Fruit fly (Drosophila melanogaster) whole organism, embryonic: Measurements from ENCODE around the gene sad.

Experiments used
- Antp ChIP-seq: fragments of 200-800 bp; sonication (Bioruptor generic); optimal IDR thresholded peaks from 3 replicates; lab custom pipeline; 2016; ENCODE audit warnings: missing biosample characterization, missing genetic modification characterization
- BEAF-32 ChIP-seq: fragments of 200-800 bp; sonication (Bioruptor generic); optimal IDR thresholded peaks from 3 replicates; lab custom pipeline; 2017; ENCODE audit warnings: missing biosample characterization, missing genetic modification characterization, mild to moderate bottlenecking, moderate library complexity, missing genetic modification reagents
- CG10267 ChIP-seq: fragments of 200-800 bp; sonication (Bioruptor generic); optimal IDR thresholded peaks from 2 replicates; lab custom pipeline; 2018; ENCODE audit warnings: missing biosample characterization, mild to moderate bottlenecking, missing genetic modification characterization, moderate library complexity
- CG11247 ChIP-seq: fragments of 200-800 bp; sonication (Bioruptor generic); IDR thresholded peaks from 2 replicates; pipeline ENCODE4 v1.3.6; 2022; ENCODE audit warnings: missing biosample characterization, missing genetic modification characterization
- CG13296 ChIP-seq: fragments of 200-800 bp; sonication (Bioruptor generic); optimal IDR thresholded peaks from 3 replicates; lab custom pipeline; 2018; ENCODE audit warnings: missing biosample characterization, mild to moderate bottlenecking, missing genetic modification characterization
- CG14965 ChIP-seq: fragments of 200-800 bp; sonication (Bioruptor generic); optimal IDR thresholded peaks from 2 replicates; lab custom pipeline; 2016; ENCODE audit warnings: missing biosample characterization, missing genetic modification characterization, borderline replicate concordance
- CG2875 ChIP-seq: fragments of 200-800 bp; sonication (Bioruptor generic); optimal IDR thresholded peaks from 2 replicates; lab custom pipeline; 2017; ENCODE audit warnings: missing biosample characterization, mild to moderate bottlenecking, missing genetic modification characterization, missing genetic modification reagents
- CG4424 ChIP-seq: fragments of 200-800 bp; sonication (Bioruptor generic); optimal IDR thresholded peaks from 3 replicates; lab custom pipeline; 2016; ENCODE audit warnings: missing biosample characterization, missing genetic modification characterization
- CG5245 ChIP-seq: fragments of 200-800 bp; sonication (Bioruptor generic); optimal IDR thresholded peaks from 3 replicates; lab custom pipeline; 2016; ENCODE audit warnings: missing biosample characterization, missing genetic modification characterization
- CG6175 ChIP-seq: fragments of 200-800 bp; sonication (Bioruptor generic); IDR thresholded peaks from 3 replicates; pipeline ENCODE4 v1.3.6; 2022; ENCODE audit warnings: missing biosample characterization, missing genetic modification characterization
- CG6689 ChIP-seq: fragments of 200-800 bp; sonication (Bioruptor generic); IDR thresholded peaks from 2 replicates; pipeline ENCODE4 v1.3.6; 2022; ENCODE audit warnings: missing biosample characterization, missing genetic modification characterization
- CG7271 ChIP-seq: fragments of 200-800 bp; sonication (Bioruptor generic); optimal IDR thresholded peaks from 2 replicates; lab custom pipeline; 2018; ENCODE audit warnings: missing biosample characterization, mild to moderate bottlenecking, missing genetic modification characterization, moderate library complexity
- CG7745 ChIP-seq: fragments of 200-800 bp; sonication (Bioruptor generic); optimal IDR thresholded peaks from 2 replicates; lab custom pipeline; 2018; ENCODE audit warnings: missing biosample characterization, mild to moderate bottlenecking, missing genetic modification characterization, moderate library complexity
- CG7786 ChIP-seq: fragments of 200-800 bp; sonication (Bioruptor generic); optimal IDR thresholded peaks from 2 replicates; lab custom pipeline; 2016; ENCODE audit warnings: missing biosample characterization, missing genetic modification characterization
- CG7839 ChIP-seq: fragments of 200-800 bp; sonication (Bioruptor generic); optimal IDR thresholded peaks from 3 replicates; lab custom pipeline; 2018; ENCODE audit warnings: missing biosample characterization, mild to moderate bottlenecking, missing genetic modification characterization, moderate library complexity
- CG9727 ChIP-seq: fragments of 200-800 bp; sonication (Bioruptor generic); optimal IDR thresholded peaks from 3 replicates; lab custom pipeline; 2017; ENCODE audit warnings: missing biosample characterization, mild to moderate bottlenecking, missing genetic modification characterization
- CTCF ChIP-seq: fragments of 200-800 bp; sonication (Bioruptor generic); optimal IDR thresholded peaks from 2 replicates; lab custom pipeline; 2017; ENCODE audit warnings: missing biosample characterization, mild to moderate bottlenecking, missing genetic modification characterization, moderate library complexity
- Dad ChIP-seq: fragments of 200-800 bp; sonication (Bioruptor generic); optimal IDR thresholded peaks from 3 replicates; lab custom pipeline; 2016; ENCODE audit warnings: missing biosample characterization, missing genetic modification characterization
- Dll ChIP-seq: fragments of 200-800 bp; sonication (Bioruptor generic); IDR thresholded peaks from 4 replicates; pipeline ENCODE4 v1.3.6; 2022; ENCODE audit warnings: missing biosample characterization, missing genetic modification characterization; ENCODE audit not compliant: partially characterized antibody
- Doc3 ChIP-seq: fragments of 200-800 bp; sonication (Bioruptor generic); IDR thresholded peaks from 3 replicates; pipeline ENCODE4 v1.3.6; 2022; ENCODE audit warnings: missing biosample characterization, missing genetic modification characterization; ENCODE audit not compliant: partially characterized antibody
- HLH4C ChIP-seq: fragments of 200-800 bp; sonication (Bioruptor generic); IDR thresholded peaks from 3 replicates; pipeline ENCODE4 v1.3.6; 2022; ENCODE audit warnings: missing biosample characterization, missing genetic modification characterization; ENCODE audit not compliant: partially characterized antibody
- Hmr ChIP-seq: fragments of 200-800 bp; sonication (Bioruptor generic); optimal IDR thresholded peaks from 3 replicates; lab custom pipeline; 2017; ENCODE audit warnings: mild to moderate bottlenecking, missing biosample characterization, missing genetic modification reagents, missing genetic modification characterization
- Lim3 ChIP-seq: fragments of 200-800 bp; sonication (Bioruptor generic); IDR thresholded peaks from 2 replicates; pipeline ENCODE4 v1.3.6; 2022; ENCODE audit warnings: missing biosample characterization, missing genetic modification characterization
- MTF-1 ChIP-seq: fragments of 200-800 bp; sonication (Bioruptor generic); optimal IDR thresholded peaks from 2 replicates; lab custom pipeline; 2018; ENCODE audit warnings: missing biosample characterization, mild to moderate bottlenecking, missing genetic modification characterization, borderline replicate concordance
- NC2α ChIP-seq: fragments of 200-800 bp; sonication (Bioruptor generic); optimal IDR thresholded peaks from 2 replicates; lab custom pipeline; 2016; ENCODE audit warnings: missing biosample characterization, missing genetic modification characterization
- NFAT ChIP-seq: fragments of 200-800 bp; sonication (Bioruptor generic); IDR thresholded peaks from 2 replicates; pipeline ENCODE4 v1.3.6; 2022; ENCODE audit warnings: missing biosample characterization, missing genetic modification characterization
- Opbp ChIP-seq: fragments of 200-800 bp; sonication (Bioruptor generic); IDR thresholded peaks from 3 replicates; pipeline ENCODE4 v1.3.6; 2022; ENCODE audit warnings: missing biosample characterization, missing genetic modification characterization; ENCODE audit not compliant: partially characterized antibody
- Ptx1 ChIP-seq: fragments of 200-800 bp; sonication (Bioruptor generic); IDR thresholded peaks from 2 replicates; pipeline ENCODE4 v1.3.6; 2022; ENCODE audit warnings: missing biosample characterization, missing genetic modification characterization
- Sox100B ChIP-seq: fragments of 200-800 bp; sonication (Bioruptor generic); optimal IDR thresholded peaks from 3 replicates; lab custom pipeline; 2018; ENCODE audit warnings: missing biosample characterization, mild to moderate bottlenecking, missing genetic modification characterization
- Stat92E ChIP-seq, 3 experiments: fragments of >200 bp in 2 of 3; fragments of 200-800 bp in 1 of 3; sonication (Bioruptor generic) in 1 of 3; optimal IDR thresholded peaks; 2 replicates each; lab custom pipeline; 2017 to 2019; ENCODE audit warnings: missing biosample characterization in 3 of 3, missing genetic modification characterization in 3 of 3, mild to moderate bottlenecking in 1 of 3, moderate library complexity in 1 of 3
- Trl ChIP-seq, 3 experiments: fragments of >200 bp in 2 of 3; fragments of 200-800 bp in 1 of 3; sonication (Bioruptor generic) in 1 of 3; optimal IDR thresholded peaks; 2 replicates in 1 of 3; 3 replicates in 2 of 3; lab custom pipeline; 2016 to 2017; ENCODE audit warnings: missing biosample characterization in 1 of 3, missing genetic modification characterization in 1 of 3
- Xbp1 ChIP-seq: fragments of 200-800 bp; sonication (Bioruptor generic); optimal IDR thresholded peaks from 3 replicates; lab custom pipeline; 2016; ENCODE audit warnings: missing biosample characterization, mild to moderate bottlenecking, missing genetic modification characterization
- Xrp1 ChIP-seq: fragments of 200-800 bp; sonication (Bioruptor generic); IDR thresholded peaks from 2 replicates; pipeline ENCODE4 v1.3.6; 2022; ENCODE audit warnings: missing biosample characterization, missing genetic modification characterization
- YL-1 ChIP-seq: fragments of 200-800 bp; sonication (Bioruptor generic); optimal IDR thresholded peaks from 3 replicates; lab custom pipeline; 2017; ENCODE audit warnings: missing biosample characterization, mild to moderate bottlenecking, missing genetic modification characterization
- crp ChIP-seq, 2 experiments: fragments of 200-800 bp; sonication (Bioruptor generic); optimal IDR thresholded peaks; 2 replicates in 1 of 2; 3 replicates in 1 of 2; lab custom pipeline; 2017; ENCODE audit warnings: missing biosample characterization in 2 of 2, missing genetic modification characterization in 2 of 2, mild to moderate bottlenecking in 1 of 2, moderate library complexity in 1 of 2
- hbn ChIP-seq: fragments of 200-800 bp; sonication (Bioruptor generic); IDR thresholded peaks from 2 replicates; pipeline ENCODE4 v1.3.6; 2022; ENCODE audit warnings: missing biosample characterization, missing genetic modification characterization; ENCODE audit not compliant: partially characterized antibody
- hkb ChIP-seq, 2 experiments: fragments of 200-800 bp in 1 of 2; fragments of >200 bp in 1 of 2; sonication (Bioruptor generic) in 1 of 2; IDR thresholded peaks in 1 of 2; optimal IDR thresholded peaks in 1 of 2; 2 replicates each; pipeline versions ENCODE4 v1.3.6 to Lab custom; 2017 to 2022; ENCODE audit warnings: missing biosample characterization in 1 of 2, missing genetic modification characterization in 1 of 2
- knrl ChIP-seq: fragments of 200-800 bp; sonication (Bioruptor generic); IDR thresholded peaks from 3 replicates; pipeline ENCODE4 v1.3.6; 2022; ENCODE audit warnings: missing biosample characterization, missing genetic modification characterization; ENCODE audit not compliant: partially characterized antibody
- lov ChIP-seq, 2 experiments: fragments of 200-800 bp in 1 of 2; fragments of >200 bp in 1 of 2; sonication (Bioruptor generic) in 1 of 2; IDR thresholded peaks in 1 of 2; optimal IDR thresholded peaks in 1 of 2; 2 replicates in 1 of 2; 3 replicates in 1 of 2; pipeline versions ENCODE4 v1.3.6 to Lab custom; 2017 to 2022; ENCODE audit warnings: missing biosample characterization in 1 of 2, missing genetic modification characterization in 1 of 2
- nerfin-1 ChIP-seq: fragments of 200-800 bp; sonication (Bioruptor generic); optimal IDR thresholded peaks from 3 replicates; lab custom pipeline; 2019; ENCODE audit warnings: missing biosample characterization, mild to moderate bottlenecking, missing genetic modification characterization, moderate library complexity
- pho ChIP-seq: fragments of 200-800 bp; sonication (Bioruptor generic); optimal IDR thresholded peaks from 2 replicates; lab custom pipeline; 2016; ENCODE audit warnings: missing biosample characterization, missing genetic modification characterization
- sens ChIP-seq: fragments of 200-800 bp; sonication (Bioruptor generic); peaks from one replicate; lab custom pipeline; 2016; ENCODE audit warnings: missing biosample characterization, missing genetic modification characterization
- slbo ChIP-seq: fragments of 200-800 bp; sonication (Bioruptor generic); IDR thresholded peaks from 2 replicates; pipeline ENCODE4 v1.3.6; 2022; ENCODE audit warnings: missing biosample characterization, missing genetic modification characterization
- sna ChIP-seq: fragments of 200-800 bp; sonication (Bioruptor generic); IDR thresholded peaks from 2 replicates; pipeline ENCODE4 v1.3.6; 2022; ENCODE audit warnings: missing biosample characterization, missing genetic modification characterization; ENCODE audit not compliant: partially characterized antibody
- sqz ChIP-seq: fragments of 200-800 bp; sonication (Bioruptor generic); optimal IDR thresholded peaks from 3 replicates; lab custom pipeline; 2018; ENCODE audit warnings: missing biosample characterization, mild to moderate bottlenecking, missing genetic modification characterization
- tll ChIP-seq, 2 experiments: fragments of 200-800 bp in 1 of 2; fragments of >200 bp in 1 of 2; sonication (Bioruptor generic) in 1 of 2; optimal IDR thresholded peaks; 2 replicates each; lab custom pipeline; 2017 to 2019; ENCODE audit warnings: missing biosample characterization in 2 of 2, missing genetic modification characterization in 2 of 2, mild to moderate bottlenecking in 1 of 2, moderate library complexity in 1 of 2
- z ChIP-seq: fragments of 200-800 bp; sonication (Bioruptor generic); IDR thresholded peaks from 3 replicates; pipeline ENCODE4 v1.3.6; 2022; ENCODE audit warnings: missing biosample characterization, missing genetic modification characterization

sad gene

dm6 chr3R:11888038-11888567, 11.1 kb downstream of the sad start (continued):
- TF ChIP-seq Xrp1 (GFP tag; lab: Robert Waterston, UW), result peak; percentile 31; the same call in 1 of the 2 replicates
- TF ChIP-seq CG7786, result no peak
- TF ChIP-seq CG7271 (tag; lab: Kevin White, UChicago), result no peak
- no peak for TF ChIP-seq Stat92E (GFP tag; optimal IDR thresholded peaks at IDR 0.05; lab: Kevin White, UChicago)
- peak; percentile 15 for TF ChIP-seq nerfin-1
- TF ChIP-seq CG7745 (tag; lab: Kevin White, UChicago), result no peak
- TF ChIP-seq sqz (GFP tag; lab: Kevin White, UChicago), result no peak
- no peak for TF ChIP-seq crp (GFP tag; optimal IDR thresholded peaks at IDR 0.05; lab: Kevin White, UChicago)
- TF ChIP-seq Trl (optimal IDR thresholded peaks at IDR 0.05; lab: Kevin White, UChicago), result peak; percentile 63 to 64
- TF ChIP-seq Trl (GFP tag; optimal IDR thresholded peaks at IDR 0.05; lab: Kevin White, UChicago), result no peak
- 0 out of 3 replicates have a peak, but pooled peaks have one; percentile 19 for TF ChIP-seq Doc3
- TF ChIP-seq Opbp (GFP tag; lab: Robert Waterston, UW), result peak; percentile 73; the same call in 2 of the 3 replicates
- TF ChIP-seq Dll (GFP tag; lab: Robert Waterston, UW), result peak; percentile 50; the same call in 2 of the 4 replicates
- TF ChIP-seq CG4424, result peak; percentile 8
- no peak for TF ChIP-seq CG2875
- TF ChIP-seq CG7839, result no peak
- TF ChIP-seq BEAF-32 (GFP tag; lab: Kevin White, UChicago), result peak; percentile 39
- no peak for TF ChIP-seq CG13296 (GFP tag; lab: Kevin White, UChicago)
- TF ChIP-seq NC2α (GFP tag; lab: Kevin White, UChicago), result no peak
- TF ChIP-seq CTCF (GFP tag; lab: Kevin White, UChicago), result no peak
- TF ChIP-seq Sox100B (GFP tag; lab: Kevin White, UChicago), result no peak
- TF ChIP-seq hkb (optimal IDR thresholded peaks at IDR 0.05; lab: Kevin White, UChicago), result no peak
- no peak for TF ChIP-seq hkb (GFP tag; IDR thresholded peaks at IDR 0.05; lab: Robert Waterston, UW)
- TF ChIP-seq Ptx1, result 0 out of 2 replicates have a peak, but pooled peaks have one; percentile 16
- TF ChIP-seq Xbp1 (GFP tag; lab: Kevin White, UChicago), result peak; percentile 29
- TF ChIP-seq CG11247 (GFP tag; lab: Robert Waterston, UW), result no peak
- TF ChIP-seq Lim3 (GFP tag; lab: Robert Waterston, UW), result no peak
- peak; percentile 41; the same call in 1 of the 2 replicates for TF ChIP-seq hbn (GFP tag; lab: Robert Waterston, UW)
- TF ChIP-seq tll (GFP tag; optimal IDR thresholded peaks at IDR 0.05; lab: Kevin White, UChicago), result peak in 1 of 2 experiments; percentile 22
- TF ChIP-seq slbo (GFP tag; lab: Robert Waterston, UW), result peak; percentile 11; the same call in 1 of the 2 replicates
- peak; percentile 90 for TF ChIP-seq sens (GFP tag; lab: Kevin White, UChicago)
- no peak for TF ChIP-seq CG6175
- no peak for TF ChIP-seq CG5245 (GFP tag; lab: Kevin White, UChicago)
- no peak for TF ChIP-seq CG6689 (GFP tag; lab: Robert Waterston, UW)
- no peak for TF ChIP-seq pho (GFP tag; lab: Kevin White, UChicago)
- TF ChIP-seq lov (optimal IDR thresholded peaks at IDR 0.05; lab: Kevin White, UChicago), result no peak
- TF ChIP-seq lov (GFP tag; IDR thresholded peaks at IDR 0.05; lab: Robert Waterston, UW), result no peak
- TF ChIP-seq CG10267, result no peak
- TF ChIP-seq CG14965 (GFP tag; lab: Kevin White, UChicago), result no peak
- peak; percentile 0 for TF ChIP-seq Antp (GFP tag; lab: Kevin White, UChicago)
- TF ChIP-seq knrl (GFP tag; lab: Robert Waterston, UW), result peak; percentile 57; the same call in 2 of the 3 replicates
- no peak; the same call in 2 of the 3 replicates for TF ChIP-seq HLH4C (GFP tag; lab: Robert Waterston, UW)
- TF ChIP-seq Dad (GFP tag; lab: Kevin White, UChicago), result peak; percentile 17
- peak; percentile 45; the same call in 1 of the 2 replicates for TF ChIP-seq sna
- TF ChIP-seq YL-1 (GFP tag; lab: Kevin White, UChicago), result no peak
- 0 out of 3 replicates have a peak, but pooled peaks have one; percentile 25 for TF ChIP-seq z
- no peak for TF ChIP-seq Hmr
- no peak for TF ChIP-seq MTF-1
- TF ChIP-seq CG9727 (GFP tag; lab: Kevin White, UChicago), result no peak
- TF ChIP-seq NFAT, result 0 out of 2 replicates have a peak, but pooled peaks have one; percentile 18
